Worm (Caenorhabditis elegans) whole organism, L1 larva: ENCODE measurements around the gene F28H7.8.

Source experiments
- lin-13 ChIP-seq: fragments of 150-350 bp; optimal IDR thresholded peaks from 2 replicates; lab custom pipeline; 2014; ENCODE audit warnings: missing biosample characterization, missing genetic modification reagents, missing genetic modification characterization
- lin-35 ChIP-seq, 2 experiments: fragments of 150-350 bp; optimal IDR thresholded peaks; 2 replicates each; lab custom pipeline; 2014; ENCODE audit warnings: missing biosample characterization in 2 of 2, missing genetic modification characterization in 2 of 2, missing genetic modification reagents in 2 of 2
- lin-39 ChIP-seq: fragments of 150-350 bp; optimal IDR thresholded peaks from 2 replicates; lab custom pipeline; 2014; ENCODE audit warnings: missing biosample characterization, missing genetic modification reagents, missing genetic modification characterization
- nhr-237 ChIP-seq: fragments of 150-350 bp; optimal IDR thresholded peaks from 2 replicates; lab custom pipeline; 2014; ENCODE audit warnings: missing biosample characterization, missing genetic modification characterization
- nhr-28 ChIP-seq: fragments of 150-350 bp; optimal IDR thresholded peaks from 2 replicates; lab custom pipeline; 2014; ENCODE audit warnings: missing biosample characterization, missing genetic modification characterization
- nhr-76 ChIP-seq: sonication (generic microtip); optimal IDR thresholded peaks from 2 replicates; lab custom pipeline; 2017; ENCODE audit warnings: missing biosample characterization, missing genetic modification characterization
- nhr-84 ChIP-seq: sonication (generic microtip); optimal IDR thresholded peaks from 2 replicates; lab custom pipeline; 2017; ENCODE audit warnings: missing biosample characterization, missing genetic modification characterization
- unc-62 ChIP-seq: fragments of 150-350 bp; optimal IDR thresholded peaks from 2 replicates; lab custom pipeline; 2014; ENCODE audit warnings: missing biosample characterization, missing genetic modification reagents, missing genetic modification characterization
- vab-15 ChIP-seq: sonication (generic microtip); optimal IDR thresholded peaks from 2 replicates; lab custom pipeline; 2017; ENCODE audit warnings: missing genotype, mild to moderate bottlenecking, missing genetic modification characterization, missing compliant biosample characterization
- ztf-11 ChIP-seq, 2 experiments: sonication (generic microtip); optimal IDR thresholded peaks; 2 replicates each; lab custom pipeline; 2016 to 2017; ENCODE audit warnings: missing genetic modification characterization in 2 of 2, missing biosample characterization in 1 of 2, missing compliant biosample characterization in 1 of 2

DNA sequence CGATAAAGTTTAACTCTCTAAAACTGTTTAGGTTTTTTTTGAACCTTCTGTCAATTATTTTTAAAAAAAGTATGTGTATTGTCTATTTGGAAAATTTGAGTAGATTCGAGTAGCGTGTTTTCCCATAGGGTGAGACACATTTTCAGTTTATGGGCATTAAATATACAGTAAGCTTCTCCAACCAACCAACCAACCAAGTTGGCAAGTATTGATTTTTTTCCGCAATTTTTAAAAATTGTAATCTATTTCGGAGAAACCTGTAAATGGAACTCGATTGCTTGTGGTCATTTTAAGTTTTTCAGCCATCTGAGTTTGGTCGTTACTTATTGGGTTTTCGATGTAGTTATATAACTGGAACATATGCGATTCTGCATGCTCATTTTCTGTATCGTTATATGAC, 13.7 kb upstream of the F28H7.8 start, which contains the start of gene srj-21:
- TF ChIP-seq lin-13 (GFP tag; lab: Kevin White, UChicago) (no peak), nhr-84 (tag; lab: Kevin White, UChicago) (no peak), nhr-237 (no peak), lin-39 (tag; lab: Kevin White, UChicago) (no peak), nhr-76 (no peak), nhr-28 (tag; lab: Kevin White, UChicago) (no peak), unc-62 (GFP tag; lab: Kevin White, UChicago) (no peak), vab-15 (tag; lab: Kevin White, UChicago) (no peak), ztf-11 (tag; optimal IDR thresholded peaks at IDR 0.05; lab: Kevin White, UChicago) (no peak), lin-35 (GFP tag; optimal IDR thresholded peaks at IDR 0.05; lab: Kevin White, UChicago) (no peak)
